Fruit fly (Drosophila melanogaster) whole organism, prepupa: ENCODE measurements around the gene mTerf3.
"Not testable (repeated sequence)": the region's sequence is repeated elsewhere in the genome, so short reads cannot be mapped to it uniquely, and the experiment has no call there.

Experiments used
- CG31627 ChIP-seq: fragments of 200-800 bp; sonication (Bioruptor generic); optimal IDR thresholded peaks from 3 replicates; lab custom pipeline; 2016; ENCODE audit warnings: missing biosample characterization, missing genetic modification characterization
- CG6808 ChIP-seq: fragments of 200-800 bp; sonication (Bioruptor generic); optimal IDR thresholded peaks from 3 replicates; lab custom pipeline; 2017; ENCODE audit warnings: missing biosample characterization, missing genetic modification characterization, mild to moderate bottlenecking, moderate library complexity, missing genetic modification reagents
- CG8119 ChIP-seq: fragments of 200-800 bp; sonication (Bioruptor generic); IDR thresholded peaks from 3 replicates; pipeline ENCODE4 v1.3.6; 2022; ENCODE audit warnings: missing biosample characterization, missing genetic modification characterization

dm6 chr3L:20499536-20499935 is 21.0 kb downstream of the mTerf3 start, which contains the start of gene CG18281:
- TF ChIP-seq CG8119 (GFP tag; lab: Robert Waterston, UW); CG6808 (GFP tag; lab: Kevin White, UChicago); CG31627 (GFP tag; lab: Kevin White, UChicago): not testable (repeated sequence)
